Worm (Caenorhabditis elegans): ENCODE data around the gene srh-271.

srh-271 gene

DNA sequence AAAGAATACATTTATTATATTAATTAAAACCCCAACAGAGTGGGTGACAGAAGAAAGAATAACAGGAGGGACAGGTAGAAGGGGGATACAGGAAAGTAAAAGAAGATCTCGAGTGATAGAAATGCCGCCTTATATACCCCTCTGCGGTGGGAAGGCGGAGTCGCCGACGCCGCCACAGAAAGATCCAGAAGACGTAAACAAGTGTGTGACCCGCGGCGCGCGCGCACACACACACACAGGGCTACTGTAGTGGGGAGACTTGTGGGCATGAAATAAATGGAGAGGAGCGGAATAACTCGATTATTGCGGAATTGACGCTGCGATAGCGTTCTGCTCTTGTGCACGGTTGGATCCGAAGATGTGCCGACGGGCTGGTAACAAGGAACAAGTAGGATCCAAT is 26.1 kb downstream of the srh-271 start:
- no peak for TF ChIP-seq nhr-76 (tag; optimal IDR thresholded peaks at IDR 0.05)
- no peak for TF ChIP-seq ceh-43 (GFP tag; optimal IDR thresholded peaks at IDR 0.05)
- TF ChIP-seq lin-13 (tag; optimal IDR thresholded peaks at IDR 0.05): no peak
- no peak for TF ChIP-seq unc-62 (GFP tag; optimal IDR thresholded peaks at IDR 0.05)
- no peak for TF ChIP-seq nhr-12 (tag; optimal IDR thresholded peaks at IDR 0.05)
- no peak for TF ChIP-seq cnd-1 (tag; optimal IDR thresholded peaks at IDR 0.05)
- TF ChIP-seq drap-1 (GFP tag; optimal IDR thresholded peaks at IDR 0.05): no peak
- no peak for TF ChIP-seq ceh-39 (tag; optimal IDR thresholded peaks at IDR 0.05)

DNA sequence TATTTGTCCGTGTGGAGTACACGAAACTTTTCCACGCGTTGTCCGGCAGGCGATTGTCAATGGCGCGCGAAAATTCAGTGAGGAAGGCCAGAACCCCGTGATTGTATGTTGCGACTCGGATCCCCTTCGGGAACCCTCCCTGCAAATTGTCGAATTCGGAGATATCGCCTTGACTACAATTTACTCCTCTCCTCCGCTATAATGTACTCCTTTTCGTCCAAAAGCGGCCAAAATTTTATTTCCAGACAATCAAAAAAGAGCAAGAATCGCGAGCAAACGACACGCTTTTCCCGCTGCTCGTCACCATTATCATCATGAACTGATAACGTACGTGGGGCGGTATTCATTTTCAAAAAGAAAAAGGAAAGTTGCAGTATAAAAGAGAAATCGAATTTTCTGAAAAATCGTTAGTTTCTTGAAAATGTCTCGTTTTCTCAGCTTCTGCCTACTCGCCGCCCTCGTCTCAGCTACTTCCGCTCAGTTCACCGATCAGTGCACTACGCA is 29.6 kb downstream of the srh-271 start, which contains the start of gene irg-3:
Gene irg-3, plus strand, starts transcription at position 419 of the 504 bp plus-strand sequence.
- TF ChIP-seq elt-3 (tag; optimal IDR thresholded peaks at IDR 0.05) (no peak), drap-1 (GFP tag; optimal IDR thresholded peaks at IDR 0.05) (no peak), ham-2 (GFP tag; optimal IDR thresholded peaks at IDR 0.05) (no peak), sptf-1 (tag; optimal IDR thresholded peaks at IDR 0.05) (no peak), ces-1 (GFP tag; optimal IDR thresholded peaks at IDR 0.05) (no peak), bed-3 (GFP tag; optimal IDR thresholded peaks at IDR 0.05) (no peak), unc-39 (tag; optimal IDR thresholded peaks at IDR 0.05) (no peak), ceh-39 (tag; optimal IDR thresholded peaks at IDR 0.05) (no peak), unc-62 (GFP tag; optimal IDR thresholded peaks at IDR 0.05) (no peak), sem-2 (GFP tag; optimal IDR thresholded peaks at IDR 0.05) (no peak), nhr-76 (tag; optimal IDR thresholded peaks at IDR 0.05) (no peak), pha-4 (tag; optimal IDR thresholded peaks at IDR 0.05) (no peak), ztf-11 (tag; optimal IDR thresholded peaks at IDR 0.05) (no peak), nhr-2 (tag; optimal IDR thresholded peaks at IDR 0.05) (no peak), nhr-237 (tag; optimal IDR thresholded peaks at IDR 0.05) (no peak), zip-8 (tag; optimal IDR thresholded peaks at IDR 0.05) (no peak), nhr-12 (tag; optimal IDR thresholded peaks at IDR 0.05) (no peak)

DNA sequence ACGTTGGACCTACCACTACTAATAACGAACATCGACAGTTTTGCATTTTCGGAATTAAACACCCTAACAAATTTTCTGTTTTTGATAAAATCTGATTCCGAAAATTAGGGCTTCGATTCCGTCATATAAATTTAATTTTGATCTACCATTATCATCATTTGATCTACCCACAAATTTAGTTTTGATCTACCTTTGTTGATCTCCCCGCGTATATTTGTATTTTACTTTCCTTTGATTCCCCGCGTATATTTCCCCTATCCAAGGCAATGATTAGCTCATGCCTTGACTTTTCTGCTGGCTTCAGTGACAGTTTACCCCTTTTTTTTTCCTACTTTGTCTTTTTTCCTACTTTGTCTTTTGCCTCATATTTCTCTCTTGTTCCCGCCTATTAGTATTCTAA is 31.9 kb downstream of the srh-271 start:
- TF ChIP-seq ham-2 (GFP tag; optimal IDR thresholded peaks at IDR 0.05) (no peak), sem-2 (GFP tag; optimal IDR thresholded peaks at IDR 0.05) (no peak), nhr-237 (tag; optimal IDR thresholded peaks at IDR 0.05) (no peak), flh-1 (GFP tag; optimal IDR thresholded peaks at IDR 0.05) (no peak), blmp-1 (tag; optimal IDR thresholded peaks at IDR 0.05) (no peak), nhr-28 (tag; optimal IDR thresholded peaks at IDR 0.05) (no peak), elt-3 (tag; optimal IDR thresholded peaks at IDR 0.05) (no peak), sptf-1 (tag; optimal IDR thresholded peaks at IDR 0.05) (no peak), lsy-2 (tag; optimal IDR thresholded peaks at IDR 0.05) (no peak), zip-8 (tag; optimal IDR thresholded peaks at IDR 0.05) (no peak)

DNA sequence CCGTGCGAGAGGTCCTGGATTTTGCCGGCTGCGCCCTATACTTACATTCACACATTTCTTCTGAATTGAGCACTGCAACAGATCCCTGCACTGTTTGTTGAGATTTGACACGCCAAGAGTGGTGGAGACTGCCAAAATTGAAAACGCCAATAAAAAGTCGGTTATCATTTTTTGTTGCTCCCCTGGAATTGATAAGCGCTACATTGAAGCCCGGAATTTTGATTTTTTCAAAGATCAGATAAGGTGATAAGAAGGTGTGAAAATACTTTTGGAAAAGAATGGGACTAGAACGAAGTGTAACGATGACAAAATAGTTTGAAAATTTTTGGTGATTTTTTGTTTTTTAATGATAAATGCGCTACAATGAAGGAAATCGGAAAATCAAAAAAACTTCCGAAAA is 36.1 kb downstream of the srh-271 start, which contains the start of gene C29G2.6:
Gene C29G2.6, minus strand, starts transcription at position 182 of the 400 bp plus-strand sequence.
- TF ChIP-seq ceh-83 (GFP tag; optimal IDR thresholded peaks at IDR 0.05): no peak
- TF ChIP-seq sem-2 (GFP tag; optimal IDR thresholded peaks at IDR 0.05): no peak
- no peak for TF ChIP-seq pha-4 (tag; optimal IDR thresholded peaks at IDR 0.05)
- TF ChIP-seq mls-2 (tag; optimal IDR thresholded peaks at IDR 0.05): no peak
- TF ChIP-seq nhr-76 (tag; optimal IDR thresholded peaks at IDR 0.05): no peak
- TF ChIP-seq unc-120 (tag; optimal IDR thresholded peaks at IDR 0.05; ENCODE audit: poor library complexity, severe bottlenecking): no peak
- TF ChIP-seq ham-2 (GFP tag; optimal IDR thresholded peaks at IDR 0.05): no peak
- TF ChIP-seq drap-1 (GFP tag; optimal IDR thresholded peaks at IDR 0.05): no peak
- no peak for TF ChIP-seq unc-62 (GFP tag; optimal IDR thresholded peaks at IDR 0.05)
- TF ChIP-seq nhr-237 (tag; optimal IDR thresholded peaks at IDR 0.05): no peak

DNA sequence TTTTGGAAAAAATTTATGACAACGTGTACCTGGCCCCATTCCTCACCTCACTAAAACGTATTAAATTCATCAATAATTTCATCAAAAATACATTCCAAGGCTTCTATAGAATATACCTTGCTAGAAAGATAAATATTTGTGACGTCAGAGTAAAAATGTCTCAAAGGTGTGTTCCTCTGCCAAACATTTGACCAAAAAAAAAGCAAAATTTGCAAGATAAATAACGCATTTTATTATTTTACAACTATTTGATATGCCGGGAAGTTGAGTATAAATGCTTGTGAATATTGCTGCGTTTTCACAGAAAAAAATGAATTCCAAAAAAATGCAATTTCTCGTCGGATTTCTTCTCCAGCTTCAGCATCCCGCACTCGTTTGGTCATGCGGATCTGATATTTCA is 41.2 kb downstream of the srh-271 start, which contains the start of gene C29G2.3:
Gene C29G2.3, plus strand, starts transcription at position 301 of the 400 bp plus-strand sequence.
- TF ChIP-seq ztf-11 (tag; optimal IDR thresholded peaks at IDR 0.05) (no peak), nhr-76 (tag; optimal IDR thresholded peaks at IDR 0.05) (no peak), drap-1 (GFP tag; optimal IDR thresholded peaks at IDR 0.05) (no peak), unc-120 (tag; optimal IDR thresholded peaks at IDR 0.05; ENCODE audit: poor library complexity, severe bottlenecking) (no peak), hlh-1 (tag; optimal IDR thresholded peaks at IDR 0.05) (no peak), ceh-83 (GFP tag; optimal IDR thresholded peaks at IDR 0.05) (no peak), blmp-1 (tag; optimal IDR thresholded peaks at IDR 0.05) (no peak), lin-13 (tag; optimal IDR thresholded peaks at IDR 0.05) (no peak), mab-5 (tag; optimal IDR thresholded peaks at IDR 0.05) (no peak), unc-39 (tag; optimal IDR thresholded peaks at IDR 0.05) (no peak), elt-3 (tag; optimal IDR thresholded peaks at IDR 0.05) (no peak), ces-1 (GFP tag; optimal IDR thresholded peaks at IDR 0.05) (no peak), sptf-1 (tag; optimal IDR thresholded peaks at IDR 0.05) (no peak), ceh-39 (tag; optimal IDR thresholded peaks at IDR 0.05) (no peak), ham-2 (GFP tag; optimal IDR thresholded peaks at IDR 0.05) (no peak), ceh-43 (GFP tag; optimal IDR thresholded peaks at IDR 0.05) (no peak), lin-32 (GFP tag; optimal IDR thresholded peaks at IDR 0.05) (no peak), bed-3 (GFP tag; optimal IDR thresholded peaks at IDR 0.05) (no peak), cnd-1 (tag; optimal IDR thresholded peaks at IDR 0.05) (no peak)

Measured in whole organism, mixed stage, embryonic.